Fruit fly (Drosophila melanogaster): ENCODE data around the gene CG2926.

The CG2926 gene

DNA sequence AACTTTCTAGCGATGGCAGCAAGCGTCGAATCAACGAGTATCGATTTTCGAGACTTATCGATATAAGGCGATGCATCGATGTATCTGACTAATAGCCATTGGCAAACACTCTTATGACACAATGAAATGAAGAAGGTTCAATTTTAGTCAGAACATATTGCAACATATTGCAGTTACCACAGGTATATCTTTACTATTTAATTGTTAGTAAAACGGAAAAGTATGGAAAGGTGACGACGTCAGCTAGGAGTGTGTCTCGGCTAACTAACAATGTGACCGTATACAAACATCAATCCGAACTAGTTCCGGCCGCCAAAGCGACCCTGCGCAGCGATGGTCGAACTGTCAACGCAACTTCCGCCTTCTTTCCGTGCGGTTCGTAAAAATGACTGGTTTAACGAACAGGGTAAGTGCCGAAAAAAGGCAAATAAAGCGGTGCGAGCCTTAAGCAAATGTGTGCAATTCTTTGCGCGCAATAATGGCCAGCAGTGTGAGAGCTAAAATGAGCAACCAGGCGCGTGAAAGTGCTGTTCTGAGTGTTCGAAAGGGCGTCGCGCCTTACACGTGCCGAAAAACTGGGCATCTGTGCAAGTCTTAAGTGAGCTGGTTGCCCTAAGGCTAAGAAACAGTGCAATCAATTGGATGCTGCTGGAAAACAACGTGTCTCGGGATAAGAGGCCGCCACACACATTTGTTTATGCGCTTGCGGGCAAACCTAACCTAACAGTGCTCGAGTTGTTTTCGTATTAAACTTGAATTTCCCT is 36.1 kb upstream of the CG2926 start, which contains the start of the genes Dph4, Spec2 and RpL13A (continued):
- TF ChIP-seq CG8388 (GFP tag; optimal IDR thresholded peaks at IDR 0.05) (peak; percentile 85), HLHmδ (GFP tag; optimal IDR thresholded peaks at IDR 0.05) (peak; percentile 100), kni (GFP tag; optimal IDR thresholded peaks at IDR 0.05) (peak; percentile 93), disco-r (GFP tag; optimal IDR thresholded peaks at IDR 0.05) (peak; percentile 90), CG11398 (GFP tag; optimal IDR thresholded peaks at IDR 0.05) (peak; percentile 92), fd96Cb (tag; optimal IDR thresholded peaks at IDR 0.05) (peak; percentile 69), CG8290 (GFP tag; optimal IDR thresholded peaks at IDR 0.05) (peak; percentile 95), CG8290 (tag; optimal IDR thresholded peaks at IDR 0.05) (peak; percentile 88 to 97), CG3407 (GFP tag; optimal IDR thresholded peaks at IDR 0.05) (peak; percentile 93), jing (GFP tag; optimal IDR thresholded peaks at IDR 0.05) (peak; percentile 72), Nf-YB (GFP tag; optimal IDR thresholded peaks at IDR 0.05) (peak; percentile 80), vfl (GFP tag; optimal IDR thresholded peaks at IDR 0.05) (peak; percentile 89), CG10431 (GFP tag; optimal IDR thresholded peaks at IDR 0.05) (peak; percentile 92), Bgb (GFP tag; IDR thresholded peaks at IDR 0.05; ENCODE audit: partially characterized antibody) (no peak), Med (GFP tag) (peak; percentile 99), Gsc (GFP tag; IDR thresholded peaks at IDR 0.05) (no peak), dimm (GFP tag; IDR thresholded peaks at IDR 0.05) (no peak), exex (tag; optimal IDR thresholded peaks at IDR 0.05) (peak; percentile 62), CG13894 (tag; optimal IDR thresholded peaks at IDR 0.05) (peak; percentile 82), E2f1 (GFP tag; IDR thresholded peaks at IDR 0.05) (no peak), CG4424 (GFP tag; optimal IDR thresholded peaks at IDR 0.05) (peak; percentile 90), NfI (GFP tag; optimal IDR thresholded peaks at IDR 0.05) (peak; percentile 97), HmgZ (tag; optimal IDR thresholded peaks at IDR 0.05) (peak; percentile 94), onecut (GFP tag; IDR thresholded peaks at IDR 0.05) (peak; percentile 93), CG15269 (tag; optimal IDR thresholded peaks at IDR 0.05) (peak; percentile 82), crp (GFP tag; optimal IDR thresholded peaks at IDR 0.05) (peak in 1 of 2 experiments; percentile 67), H2.0 (GFP tag; IDR thresholded peaks at IDR 0.05) (no peak), Dbx (GFP tag; IDR thresholded peaks at IDR 0.05) (no peak), Hey (tag; optimal IDR thresholded peaks at IDR 0.05) (peak; percentile 93), ems (GFP tag; optimal IDR thresholded peaks at IDR 0.05) (peak; percentile 88), CG4282 (GFP tag; optimal IDR thresholded peaks at IDR 0.05) (peak; percentile 86), Vsx1 (GFP tag; optimal IDR thresholded peaks at IDR 0.05) (peak; percentile 92), CG14441 (GFP tag; IDR thresholded peaks at IDR 0.05) (no peak), trem (tag; optimal IDR thresholded peaks at IDR 0.05) (peak; percentile 94), CG6254 (GFP tag; optimal IDR thresholded peaks at IDR 0.05) (peak; percentile 77), CG13296 (GFP tag; optimal IDR thresholded peaks at IDR 0.05) (peak; percentile 95), hkb (optimal IDR thresholded peaks at IDR 0.05) (peak; percentile 87), hkb (GFP tag; IDR thresholded peaks at IDR 0.05) (no peak), CG9876 (GFP tag; optimal IDR thresholded peaks at IDR 0.05) (peak; percentile 92), bsh (GFP tag; optimal IDR thresholded peaks at IDR 0.05) (peak; percentile 21 to 78), nerfin-1 (tag; optimal IDR thresholded peaks at IDR 0.05) (peak; percentile 89), pzg (GFP tag; optimal IDR thresholded peaks at IDR 0.05) (peak; percentile 98), Oaz (GFP tag; IDR thresholded peaks at IDR 0.05) (no peak), CG1792 (GFP tag; optimal IDR thresholded peaks at IDR 0.05) (peak; percentile 88), CG6791 (GFP tag; IDR thresholded peaks at IDR 0.05; ENCODE audit: partially characterized antibody) (no peak), CG15601 (tag; optimal IDR thresholded peaks at IDR 0.05) (peak; percentile 90), Spps (tag; optimal IDR thresholded peaks at IDR 0.05) (peak; percentile 62), tx (GFP tag; optimal IDR thresholded peaks at IDR 0.05) (peak; percentile 52), CG30431 (GFP tag; optimal IDR thresholded peaks at IDR 0.05) (peak; percentile 86)
